Fruit fly (Drosophila melanogaster) whole organism, adult: ENCODE data around the gene Spg7.
A peak's percentile ranks its signal among the peaks of the same experiment; 100 is the strongest.

Experiments used
- CG11617 ChIP-seq: fragments of 200-800 bp; sonication (Bioruptor generic); optimal IDR thresholded peaks from 2 replicates; lab custom pipeline; 2017; ENCODE audit warnings: mild to moderate bottlenecking, missing biosample characterization, missing genetic modification reagents, missing genetic modification characterization
- CG12768 ChIP-seq: fragments of 200-800 bp; sonication (Bioruptor generic); optimal IDR thresholded peaks from 2 replicates; lab custom pipeline; 2017; ENCODE audit warnings: missing biosample characterization, missing genetic modification characterization, mild to moderate bottlenecking, moderate library complexity, missing genetic modification reagents
- CG14711 ChIP-seq: fragments of 200-800 bp; sonication (Bioruptor generic); optimal IDR thresholded peaks from 2 replicates; lab custom pipeline; 2018; ENCODE audit warnings: missing biosample characterization, mild to moderate bottlenecking, missing genetic modification characterization, moderate library complexity
- CG1620 ChIP-seq: fragments of 200-800 bp; sonication (Bioruptor generic); optimal IDR thresholded peaks from 2 replicates; lab custom pipeline; 2016; ENCODE audit warnings: missing biosample characterization, missing genetic modification characterization
- CG33017 ChIP-seq: fragments of 200-800 bp; sonication (Bioruptor generic); optimal IDR thresholded peaks from 2 replicates; lab custom pipeline; 2018; ENCODE audit warnings: missing biosample characterization, mild to moderate bottlenecking, missing genetic modification characterization, moderate library complexity
- CG5204 ChIP-seq: fragments of 200-800 bp; sonication (Bioruptor generic); optimal IDR thresholded peaks from 2 replicates; lab custom pipeline; 2016; ENCODE audit warnings: missing biosample characterization, missing genetic modification characterization
- CG7045 ChIP-seq: fragments of 200-800 bp; sonication (Bioruptor generic); optimal IDR thresholded peaks from 2 replicates; lab custom pipeline; 2017; ENCODE audit warnings: missing biosample characterization, mild to moderate bottlenecking, missing genetic modification characterization
- CG7101 ChIP-seq: fragments of 200-800 bp; sonication (Bioruptor generic); optimal IDR thresholded peaks from 2 replicates; lab custom pipeline; 2018; ENCODE audit warnings: missing biosample characterization, mild to moderate bottlenecking, missing genetic modification characterization, moderate library complexity
- Clk ChIP-seq: fragments of 200-800 bp; sonication (Bioruptor generic); optimal IDR thresholded peaks from 2 replicates; lab custom pipeline; 2017; ENCODE audit warnings: missing biosample characterization, missing genetic modification characterization
- Crg-1 ChIP-seq: fragments of 200-800 bp; sonication (Bioruptor generic); optimal IDR thresholded peaks from 2 replicates; lab custom pipeline; 2016; ENCODE audit warnings: missing biosample characterization, missing genetic modification characterization
- Hr96 ChIP-seq: fragments of 200-800 bp; sonication (Bioruptor generic); optimal IDR thresholded peaks from 2 replicates; lab custom pipeline; 2016; ENCODE audit warnings: missing biosample characterization, missing genetic modification characterization
- Mnt ChIP-seq: fragments of 200-800 bp; sonication (Bioruptor generic); optimal IDR thresholded peaks from 2 replicates; lab custom pipeline; 2016; ENCODE audit warnings: missing biosample characterization, mild to moderate bottlenecking, missing genetic modification characterization
- bab1 ChIP-seq: fragments of 200-800 bp; sonication (Bioruptor generic); optimal IDR thresholded peaks from 3 replicates; lab custom pipeline; 2019; ENCODE audit warnings: missing biosample characterization, mild to moderate bottlenecking, missing genetic modification characterization, moderate library complexity
- cic ChIP-seq: fragments of 200-800 bp; sonication (Bioruptor generic); optimal IDR thresholded peaks from 2 replicates; lab custom pipeline; 2017; ENCODE audit warnings: missing biosample characterization, mild to moderate bottlenecking, missing genetic modification characterization, moderate library complexity
- cnc ChIP-seq, 2 experiments: fragments of >200 bp; optimal IDR thresholded peaks; 2 replicates each; lab custom pipeline; 2017
- kay ChIP-seq: fragments of 200-800 bp; sonication (Bioruptor generic); peaks from one replicate; lab custom pipeline; 2016; ENCODE audit warnings: missing biosample characterization, missing genetic modification characterization, borderline replicate concordance
- ovo ChIP-seq: fragments of 200-800 bp; sonication (Bioruptor generic); optimal IDR thresholded peaks from 2 replicates; lab custom pipeline; 2016; ENCODE audit warnings: missing biosample characterization, missing genetic modification characterization
- pad ChIP-seq: fragments of 200-800 bp; sonication (Bioruptor generic); optimal IDR thresholded peaks from 3 replicates; lab custom pipeline; 2017; ENCODE audit warnings: missing biosample characterization, missing genetic modification characterization, mild to moderate bottlenecking, moderate library complexity, missing genetic modification reagents
- tj ChIP-seq: fragments of 200-800 bp; sonication (Bioruptor generic); optimal IDR thresholded peaks from 3 replicates; lab custom pipeline; 2017; ENCODE audit warnings: missing biosample characterization, mild to moderate bottlenecking, missing genetic modification characterization, moderate library complexity
- toe ChIP-seq: fragments of 200-800 bp; sonication (Bioruptor generic); optimal IDR thresholded peaks from 2 replicates; lab custom pipeline; 2016; ENCODE audit warnings: missing biosample characterization, missing genetic modification characterization

Gene Spg7

dm6 chrX:2684442-2684841 lies 13.6 kb downstream of the Spg7 start:
- TF ChIP-seq Hr96 (GFP tag; lab: Kevin White, UChicago) = no peak
- TF ChIP-seq bab1 (GFP tag; lab: Kevin White, UChicago) = no peak
- no peak for TF ChIP-seq Crg-1 (GFP tag; lab: Kevin White, UChicago)
- TF ChIP-seq CG5204 (GFP tag; lab: Kevin White, UChicago) = no peak
- TF ChIP-seq CG33017 (tag; lab: Kevin White, UChicago) = no peak
- TF ChIP-seq CG7101 (tag; lab: Kevin White, UChicago) = no peak

- TF ChIP-seq toe (GFP tag; lab: Kevin White, UChicago) (no peak), cnc (optimal IDR thresholded peaks at IDR 0.05; lab: Kevin White, UChicago) (no peak), tj (no peak), Hr96 (GFP tag; lab: Kevin White, UChicago) (no peak), CG5204 (GFP tag; lab: Kevin White, UChicago) (no peak), pad (GFP tag; lab: Kevin White, UChicago) (no peak), ovo (no peak), CG11617 (GFP tag; lab: Kevin White, UChicago) (no peak), CG7101 (tag; lab: Kevin White, UChicago) (no peak)
Observed at dm6 chrX:2683926-2684325, 14.1 kb downstream of the Spg7 start.

dm6 chrX:2682832-2683231 lies 15.2 kb downstream of the Spg7 start, which contains the start of gene CG2652:
Gene CG2652 (minus strand): TSS chrX:2682932.
- TF ChIP-seq CG7101 (tag; lab: Kevin White, UChicago) (no peak), Crg-1 (GFP tag; lab: Kevin White, UChicago) (no peak), ovo (no peak), Mnt (GFP tag; lab: Kevin White, UChicago) (no peak), toe (GFP tag; lab: Kevin White, UChicago) (no peak), Clk (GFP tag; lab: Kevin White, UChicago) (no peak), CG14711 (no peak), CG7045 (GFP tag; lab: Kevin White, UChicago) (no peak), Hr96 (GFP tag; lab: Kevin White, UChicago) (no peak), CG1620 (GFP tag; lab: Kevin White, UChicago) (no peak)

dm6 chrX:2681601-2682000 lies 16.4 kb downstream of the Spg7 start, which contains the start of gene HLH3B:
Gene HLH3B (minus strand): TSS chrX:2681723.
- TF ChIP-seq pad (GFP tag; lab: Kevin White, UChicago) (no peak), Hr96 (GFP tag; lab: Kevin White, UChicago) (no peak)

- TF ChIP-seq CG5204 (GFP tag; lab: Kevin White, UChicago) (no peak), CG11617 (GFP tag; lab: Kevin White, UChicago) (no peak), pad (GFP tag; lab: Kevin White, UChicago) (no peak), CG12768 (GFP tag; lab: Kevin White, UChicago) (no peak), Hr96 (GFP tag; lab: Kevin White, UChicago) (no peak), bab1 (GFP tag; lab: Kevin White, UChicago) (no peak), CG14711 (no peak)
Observed at dm6 chrX:2677024-2677589, 20.9 kb downstream of the Spg7 start.

- TF ChIP-seq cic (GFP tag; lab: Kevin White, UChicago) (no peak), Crg-1 (GFP tag; lab: Kevin White, UChicago) (peak; percentile 5), Hr96 (GFP tag; lab: Kevin White, UChicago) (no peak)
Observed at dm6 chrX:2663416-2663815, 34.6 kb downstream of the Spg7 start.

- TF ChIP-seq Crg-1 (GFP tag; lab: Kevin White, UChicago) (no peak), tj (peak; percentile 24), kay (GFP tag; lab: Kevin White, UChicago) (peak; percentile 68), pad (GFP tag; lab: Kevin White, UChicago) (no peak)
Observed at dm6 chrX:2662540-2663133, 35.4 kb downstream of the Spg7 start.

dm6 chrX:2661758-2662157 lies 36.3 kb downstream of the Spg7 start:
- TF ChIP-seq Clk (GFP tag; lab: Kevin White, UChicago) (no peak), CG11617 (GFP tag; lab: Kevin White, UChicago) (no peak), CG5204 (GFP tag; lab: Kevin White, UChicago) (no peak), toe (GFP tag; lab: Kevin White, UChicago) (no peak), pad (GFP tag; lab: Kevin White, UChicago) (no peak), cnc (optimal IDR thresholded peaks at IDR 0.05; lab: Kevin White, UChicago) (peak in 1 of 2 experiments; percentile 22), CG7045 (GFP tag; lab: Kevin White, UChicago) (no peak), kay (GFP tag; lab: Kevin White, UChicago) (no peak), CG1620 (GFP tag; lab: Kevin White, UChicago) (no peak), CG12768 (GFP tag; lab: Kevin White, UChicago) (no peak), ovo (no peak), Mnt (GFP tag; lab: Kevin White, UChicago) (no peak), cic (GFP tag; lab: Kevin White, UChicago) (peak; percentile 23), bab1 (GFP tag; lab: Kevin White, UChicago) (no peak), Crg-1 (GFP tag; lab: Kevin White, UChicago) (no peak), Hr96 (GFP tag; lab: Kevin White, UChicago) (no peak), tj (peak; percentile 10), CG14711 (no peak), CG7101 (tag; lab: Kevin White, UChicago) (no peak), CG33017 (tag; lab: Kevin White, UChicago) (no peak)
